Fruit fly (Drosophila melanogaster) whole organism, embryonic: ENCODE measurements around the gene cold.

Source experiments
- Awh ChIP-seq: fragments of 200-800 bp; sonication (Bioruptor generic); IDR thresholded peaks from 2 replicates; pipeline ENCODE4, ENCODE4 v1.3.6; 2022; ENCODE audit warnings: missing biosample characterization, missing genetic modification characterization
- CG12769 ChIP-seq: fragments of 200-800 bp; sonication (Bioruptor generic); optimal IDR thresholded peaks from 2 replicates; lab custom pipeline; 2019; ENCODE audit warnings: missing biosample characterization, mild to moderate bottlenecking, missing genetic modification characterization, moderate library complexity
- CG31224 ChIP-seq: fragments of 200-800 bp; sonication (Bioruptor generic); IDR thresholded peaks from 2 replicates; pipeline ENCODE4 v1.3.6; 2022; ENCODE audit warnings: missing biosample characterization, missing genetic modification characterization
- Gsc ChIP-seq: fragments of 200-800 bp; sonication (Bioruptor generic); IDR thresholded peaks from 2 replicates; pipeline ENCODE4 v1.3.6; 2022; ENCODE audit warnings: missing biosample characterization, missing genetic modification characterization
- Lpt ChIP-seq: fragments of >200 bp; optimal IDR thresholded peaks from 2 replicates; lab custom pipeline; 2018; ENCODE audit warnings: missing biosample characterization, missing genetic modification characterization
- fd3F ChIP-seq: fragments of 200-800 bp; sonication (Bioruptor generic); optimal IDR thresholded peaks from 2 replicates; lab custom pipeline; 2018; ENCODE audit warnings: missing biosample characterization, mild to moderate bottlenecking, missing genetic modification characterization, moderate library complexity
- stc ChIP-seq: fragments of 200-800 bp; sonication (Bioruptor generic); IDR thresholded peaks from 2 replicates; pipeline ENCODE4 v1.3.6; 2022; ENCODE audit warnings: missing biosample characterization, missing genetic modification characterization

DNA sequence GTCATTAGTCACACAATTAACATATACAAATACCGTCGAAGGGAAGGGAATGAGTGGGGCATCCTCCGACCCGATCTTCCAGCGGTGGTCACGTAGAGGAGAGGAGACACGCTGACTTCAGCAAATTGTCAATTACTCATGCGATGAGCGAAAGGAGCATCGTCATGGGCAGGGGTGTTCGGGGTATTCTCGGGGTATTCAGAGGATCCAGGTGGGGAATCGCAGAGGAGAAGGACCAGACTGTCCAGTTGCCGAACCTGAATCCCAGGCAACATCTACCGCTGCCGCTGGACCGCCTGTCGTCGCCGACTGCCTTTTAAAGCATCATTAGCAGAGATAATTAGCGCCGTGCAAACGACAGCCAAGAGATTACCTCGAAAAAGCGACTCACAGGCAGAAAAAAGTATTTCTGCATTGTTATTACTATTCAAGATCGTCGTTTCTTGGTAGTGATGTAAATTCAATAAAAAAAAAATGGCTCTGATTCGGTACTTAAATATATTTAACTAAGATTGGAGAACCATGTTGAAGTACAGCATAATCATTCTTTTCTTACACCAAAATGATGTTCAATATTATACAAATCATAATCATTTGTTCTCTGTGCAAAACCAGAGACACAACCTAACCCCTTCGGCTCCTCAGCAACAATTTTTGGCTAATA lies 49.3 kb downstream of the cold start:
- TF ChIP-seq Awh (no peak), Gsc (GFP tag; lab: Robert Waterston, UW) (no peak), CG12769 (tag; lab: Kevin White, UChicago) (no peak), CG31224 (GFP tag; lab: Robert Waterston, UW) (no peak), fd3F (GFP tag; lab: Kevin White, UChicago) (no peak), Lpt (GFP tag; lab: Kevin White, UChicago) (no peak), stc (GFP tag; lab: Robert Waterston, UW) (no peak)
